Worm (Caenorhabditis elegans): ENCODE measurements around the gene Y49E10.16.

The Y49E10.16 gene

DNA sequence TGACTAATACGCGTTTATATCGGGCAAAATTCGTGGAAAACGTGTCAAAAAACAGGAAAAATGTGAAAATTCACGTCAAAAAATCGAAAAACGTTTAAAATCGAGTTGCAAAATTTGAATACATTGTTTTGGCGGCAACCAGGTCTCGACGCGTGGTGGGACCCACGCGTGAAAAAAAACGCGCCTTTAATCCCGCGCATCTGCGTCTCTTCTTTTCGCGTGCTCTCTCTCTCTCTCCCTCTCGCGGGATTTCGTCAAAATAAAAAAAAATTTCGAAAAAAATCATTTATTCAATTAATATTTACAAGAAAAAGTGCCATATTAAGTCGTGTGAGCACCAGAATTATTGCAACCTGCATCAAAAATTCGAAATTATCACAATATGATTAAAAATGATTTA is 23.0 kb downstream of the Y49E10.16 start, which contains the start of gene ani-1 (continued):
- no peak for TF ChIP-seq pag-3 (tag; optimal IDR thresholded peaks at IDR 0.05; ENCODE audit: borderline replicate concordance, insufficient read depth)
- TF ChIP-seq C04F5.9 (tag; optimal IDR thresholded peaks at IDR 0.05): no peak
- TF ChIP-seq nhr-85 (tag): peak; percentile 84
- TF ChIP-seq nhr-47 (tag; optimal IDR thresholded peaks at IDR 0.05): peak; percentile 79
- TF ChIP-seq lir-3 (tag; optimal IDR thresholded peaks at IDR 0.05; ENCODE audit: poor library complexity): no peak
- TF ChIP-seq nhr-11 (tag; optimal IDR thresholded peaks at IDR 0.05): no peak
- TF ChIP-seq nhr-20 (tag; optimal IDR thresholded peaks at IDR 0.05): peak; percentile 58
- peak; percentile 82 to 89 for TF ChIP-seq lsy-2 (tag; optimal IDR thresholded peaks at IDR 0.05)
- TF ChIP-seq ceh-82 (tag; optimal IDR thresholded peaks at IDR 0.05): peak; percentile 35 to 83 (median 60)
- TF ChIP-seq lin-14 (GFP tag; optimal IDR thresholded peaks at IDR 0.05): peak; percentile 70
- TF ChIP-seq lin-13 (GFP tag; optimal IDR thresholded peaks at IDR 0.05): peak; percentile 72
- TF ChIP-seq C16A3.4 (tag; optimal IDR thresholded peaks at IDR 0.05): peak; percentile 81
- no peak for TF ChIP-seq mab-9 (GFP tag; IDR thresholded peaks at IDR 0.05)
- no peak for TF ChIP-seq ceh-90 (tag; optimal IDR thresholded peaks at IDR 0.05)
- peak; percentile 49 for TF ChIP-seq nhr-90 (tag; optimal IDR thresholded peaks at IDR 0.05; ENCODE audit: poor library complexity)
- peak; percentile 54 for TF ChIP-seq F16B12.6 (tag; optimal IDR thresholded peaks at IDR 0.05)

DNA sequence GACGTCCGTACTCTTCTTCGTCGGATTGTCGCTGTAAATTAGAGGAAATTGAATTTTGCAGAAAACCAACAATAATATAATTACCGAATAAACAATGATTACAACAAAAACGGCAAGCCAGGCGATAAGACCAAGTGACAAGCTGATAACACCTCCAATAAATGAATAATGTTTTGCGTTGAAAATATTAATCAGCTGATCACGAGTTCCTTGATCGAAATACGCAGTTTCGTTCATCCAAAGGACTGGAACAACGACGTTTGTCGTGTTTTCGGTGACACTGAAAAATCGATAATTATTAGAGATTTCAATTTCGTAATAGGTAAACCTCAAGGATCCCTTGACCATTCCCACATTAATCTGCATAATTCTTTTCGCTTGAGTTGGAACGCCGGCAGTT is 23.5 kb downstream of the Y49E10.16 start:
- no peak for TF ChIP-seq efl-1 (optimal IDR thresholded peaks at IDR 0.05)
- peak in 1 of 2 experiments; percentile 70 for TF ChIP-seq efl-1 (GFP tag; optimal IDR thresholded peaks at IDR 0.05 in 1 of 2)
- TF ChIP-seq elt-2 (tag; optimal IDR thresholded peaks at IDR 0.05): peak; percentile 76
- TF ChIP-seq zag-1 (tag; optimal IDR thresholded peaks at IDR 0.05): no peak

DNA sequence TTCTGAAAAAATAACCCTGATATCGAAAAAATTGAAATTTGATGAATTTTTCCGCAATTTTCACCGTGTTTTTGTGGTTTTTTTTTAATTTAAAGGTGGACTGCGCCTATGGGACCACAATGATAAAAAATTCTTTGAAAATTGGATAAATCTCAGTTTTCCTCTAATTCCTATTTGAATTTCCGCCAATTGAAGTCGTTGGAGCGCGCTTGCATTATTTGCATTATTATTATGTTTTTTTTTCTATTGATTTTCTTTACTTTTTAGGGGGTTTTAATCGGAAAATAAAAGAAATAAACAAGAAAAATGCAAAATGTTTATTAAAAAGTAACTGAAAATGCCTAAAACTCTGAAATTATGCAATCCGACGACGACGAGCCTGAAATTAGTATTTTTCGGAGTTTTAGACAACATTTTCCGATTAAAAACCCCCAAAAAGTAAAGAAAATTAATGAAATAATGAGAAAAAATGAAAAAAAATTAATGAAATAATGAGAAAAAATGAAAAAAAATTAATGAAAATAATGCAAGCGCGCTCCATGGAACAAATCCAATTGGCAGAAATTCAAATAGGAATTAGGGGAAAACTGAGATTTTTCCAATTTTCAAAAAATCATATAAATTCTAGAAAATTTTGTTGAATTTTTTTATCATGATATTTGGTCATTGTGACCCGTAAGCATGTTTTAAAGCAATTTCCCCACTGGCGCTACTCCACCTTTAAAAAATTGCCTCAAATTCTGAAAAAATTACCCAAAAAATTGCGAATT is 25.5 kb downstream of the Y49E10.16 start:
- peak; percentile 79 for TF ChIP-seq ztf-4 (tag; optimal IDR thresholded peaks at IDR 0.05)
- TF ChIP-seq dpl-1 (GFP tag; optimal IDR thresholded peaks at IDR 0.05): peak in 2 of 3 experiments; percentile 23 to 39
- no peak for TF ChIP-seq vab-15 (tag; optimal IDR thresholded peaks at IDR 0.05)
- TF ChIP-seq lin-35 (GFP tag; optimal IDR thresholded peaks at IDR 0.05): peak in 1 of 2 experiments; percentile 13
- no peak for TF ChIP-seq grh-1 (GFP tag; IDR thresholded peaks at IDR 0.05)
- peak in 1 of 2 experiments; percentile 53 for TF ChIP-seq efl-1 (optimal IDR thresholded peaks at IDR 0.05)
- TF ChIP-seq efl-1 (GFP tag; optimal IDR thresholded peaks at IDR 0.05 in 1 of 2): peak; percentile 34 to 95

DNA sequence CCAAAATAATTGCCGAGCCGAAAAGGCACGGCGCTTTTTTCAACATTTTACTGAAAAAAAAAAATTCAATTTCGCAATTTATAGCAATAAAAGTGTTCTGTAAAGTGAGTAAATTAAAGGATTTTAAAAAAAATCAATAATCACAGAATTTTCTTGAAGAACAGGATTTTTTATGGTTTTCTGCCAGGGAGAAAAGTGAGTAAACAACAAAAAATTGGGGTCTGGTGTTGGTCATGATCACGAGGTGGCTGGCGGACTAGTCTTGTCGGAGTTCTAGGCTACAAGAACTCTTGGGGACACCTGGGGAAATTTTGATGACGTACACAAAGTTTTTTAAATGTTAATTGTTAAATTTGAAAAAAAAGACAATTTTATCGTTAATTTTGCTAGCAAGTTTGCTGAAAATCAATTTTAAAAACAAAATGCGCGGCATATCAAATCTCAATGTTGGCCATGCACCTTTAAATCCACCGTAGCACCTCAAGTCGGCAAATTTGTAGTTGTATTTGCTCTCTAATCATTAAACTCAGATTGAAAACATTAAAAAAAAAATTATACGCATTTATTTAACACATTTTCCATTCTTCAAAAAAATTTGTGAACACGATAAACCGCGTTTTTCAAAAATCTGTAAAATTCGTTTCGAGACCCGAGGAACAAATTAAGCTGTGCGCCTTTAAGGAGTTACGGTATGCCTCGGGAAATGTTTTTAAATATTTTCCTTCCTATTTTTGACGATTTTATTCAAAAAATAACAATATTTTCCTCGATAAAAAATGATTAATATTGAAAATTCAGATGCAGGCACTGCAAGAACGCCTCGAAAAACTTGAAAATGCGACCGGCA is 26.7 kb downstream of the Y49E10.16 start, which contains the start of the genes scav-3 and Y49E10.21:
TSS of gene scav-3 (minus strand) at position 50 of the 847 bp plus-strand sequence.
TSS of gene Y49E10.21 (plus strand) at position 797 of the 847 bp plus-strand sequence.
- no peak for TF ChIP-seq unc-30 (tag; optimal IDR thresholded peaks at IDR 0.05)
- TF ChIP-seq sptf-1 (tag; optimal IDR thresholded peaks at IDR 0.05): no peak
- TF ChIP-seq swsn-7 (tag; optimal IDR thresholded peaks at IDR 0.05): no peak
- TF ChIP-seq nhr-20 (tag; optimal IDR thresholded peaks at IDR 0.05): no peak
- TF ChIP-seq unc-130 (tag; optimal IDR thresholded peaks at IDR 0.05): no peak
- TF ChIP-seq aha-1 (tag; optimal IDR thresholded peaks at IDR 0.05): no peak
- TF ChIP-seq tlp-1 (tag; optimal IDR thresholded peaks at IDR 0.05): no peak
- TF ChIP-seq sox-4 (tag; optimal IDR thresholded peaks at IDR 0.05): no peak
- TF ChIP-seq pax-3 (tag; optimal IDR thresholded peaks at IDR 0.05): no peak
- peak; percentile 37 to 48 for TF ChIP-seq lsy-2 (tag; optimal IDR thresholded peaks at IDR 0.05)
- TF ChIP-seq ceh-63 (GFP tag; optimal IDR thresholded peaks at IDR 0.05): no peak
- peak in 1 of 3 experiments; percentile 2 for TF ChIP-seq ceh-82 (tag; optimal IDR thresholded peaks at IDR 0.05)
- TF ChIP-seq C16A3.4 (tag; optimal IDR thresholded peaks at IDR 0.05): no peak
- TF ChIP-seq C34B4.2 (tag; optimal IDR thresholded peaks at IDR 0.05): no peak
- peak; percentile 74 for TF ChIP-seq nhr-85 (tag)
- no peak for TF ChIP-seq hlh-4 (tag; optimal IDR thresholded peaks at IDR 0.05)
- TF ChIP-seq nhr-47 (tag; optimal IDR thresholded peaks at IDR 0.05): no peak
- TF ChIP-seq jun-1 (tag; optimal IDR thresholded peaks at IDR 0.05): no peak
- TF ChIP-seq ama-1 (optimal IDR thresholded peaks at IDR 0.05): no peak
- TF ChIP-seq snu-23 (GFP tag; optimal IDR thresholded peaks at IDR 0.05): peak; percentile 52
- no peak for TF ChIP-seq lin-15B (tag; optimal IDR thresholded peaks at IDR 0.05)
- TF ChIP-seq lir-3 (tag; optimal IDR thresholded peaks at IDR 0.05; ENCODE audit: poor library complexity): no peak
- no peak for TF ChIP-seq alr-1 (tag; optimal IDR thresholded peaks at IDR 0.05; ENCODE audit: borderline replicate concordance)
- peak; percentile 41 for TF ChIP-seq xbp-1 (tag; optimal IDR thresholded peaks at IDR 0.05)
- no peak for TF ChIP-seq hlh-17 (GFP tag; optimal IDR thresholded peaks at IDR 0.05; ENCODE audit: borderline replicate concordance)
- peak; percentile 31 for TF ChIP-seq blmp-1 (tag; optimal IDR thresholded peaks at IDR 0.05)
